Worm (Caenorhabditis elegans): Measurements from ENCODE around the gene nfi-1.

The nfi-1 gene

DNA sequence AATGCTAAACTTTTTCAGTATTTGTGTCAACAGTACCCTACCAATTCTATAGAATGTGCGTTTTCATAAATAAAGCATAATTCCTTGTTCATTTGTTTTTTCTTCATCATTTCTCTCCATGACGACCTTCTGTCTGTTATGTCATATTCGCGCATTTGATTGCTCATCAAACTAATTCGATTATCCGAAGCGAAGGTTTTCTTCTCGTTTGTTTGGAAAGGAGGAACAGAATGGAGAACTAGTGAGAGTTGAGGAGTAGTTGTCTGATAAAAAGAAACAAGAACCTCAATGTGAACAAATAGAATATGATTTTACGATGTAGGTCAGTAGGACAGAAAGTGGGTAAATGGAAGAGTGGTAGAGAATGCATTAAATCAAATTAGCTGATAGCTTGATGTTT is 24.6 kb downstream of the nfi-1 start:
- TF ChIP-seq flt-1 (GFP tag; IDR thresholded peaks at IDR 0.05) (no peak), tbx-11 (GFP tag; IDR thresholded peaks at IDR 0.05) (no peak), B0310.2 (tag; optimal IDR thresholded peaks at IDR 0.05) (no peak), tra-4 (tag; optimal IDR thresholded peaks at IDR 0.05) (no peak), hmbx-1 (tag; optimal IDR thresholded peaks at IDR 0.05) (no peak), ceh-36 (tag; optimal IDR thresholded peaks at IDR 0.05) (no peak), ceh-13 (GFP tag; optimal IDR thresholded peaks at IDR 0.05) (no peak)

ce11 chrII:7570305-7570704 is 32.3 kb downstream of the nfi-1 start, which contains the start of gene F35D2.3:
TSS of gene F35D2.3 (plus strand) at chrII:7570605.
- TF ChIP-seq ama-1 (optimal IDR thresholded peaks at IDR 0.05) (no peak), ceh-13 (GFP tag; optimal IDR thresholded peaks at IDR 0.05) (no peak), aly-1 (tag; optimal IDR thresholded peaks at IDR 0.05) (no peak)

DNA sequence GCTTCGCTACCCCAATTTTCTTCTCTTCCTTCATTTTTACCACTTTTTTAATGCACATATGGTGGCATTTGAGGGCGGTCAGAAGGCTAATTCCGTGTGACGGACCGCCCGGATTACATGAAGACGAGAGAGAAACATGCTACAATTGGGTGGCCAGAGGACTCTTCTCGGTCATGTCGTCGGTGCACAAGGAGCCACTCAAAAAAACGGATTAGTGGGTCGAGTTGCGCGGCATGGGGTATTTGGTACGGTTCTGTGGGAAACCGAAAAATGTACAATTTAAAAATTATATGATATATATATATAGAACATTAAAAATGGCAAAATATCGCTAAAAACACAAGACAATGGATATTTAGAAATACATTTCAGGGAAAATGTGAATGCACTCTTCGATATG is 32.8 kb downstream of the nfi-1 start:
- peak; percentile 62 for TF ChIP-seq ceh-36 (tag; optimal IDR thresholded peaks at IDR 0.05)
- TF ChIP-seq sea-1 (GFP tag; conservative IDR thresholded peaks at IDR 0.05) = no peak
- TF ChIP-seq tbx-37 (GFP tag; conservative IDR thresholded peaks at IDR 0.05) = no peak

DNA sequence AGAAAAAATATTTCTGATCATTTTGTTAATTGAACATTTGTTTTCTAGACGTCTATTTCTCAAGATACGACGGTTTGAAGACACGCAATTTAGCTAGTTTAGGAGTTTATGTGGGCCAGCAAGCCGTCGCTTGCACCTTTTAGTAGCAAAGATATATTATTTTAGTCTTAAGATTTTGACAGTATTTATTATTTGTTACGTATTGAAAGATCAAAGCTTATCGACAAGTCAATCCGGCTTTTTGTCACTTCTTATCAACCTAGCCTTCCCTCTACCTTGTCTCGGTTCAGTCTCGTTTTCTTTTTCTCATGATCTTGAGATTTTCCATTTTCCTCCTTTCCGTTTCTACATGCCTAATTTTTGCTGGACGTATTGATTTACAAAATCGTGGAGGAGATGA is 36.2 kb downstream of the nfi-1 start, which contains the start of gene F35D2.2:
Gene F35D2.2 (plus strand): TSS at position 301 of the 400 bp plus-strand sequence.
- TF ChIP-seq hmg-4 (GFP tag; optimal IDR thresholded peaks at IDR 0.05) (no peak), tra-4 (tag; optimal IDR thresholded peaks at IDR 0.05) (no peak), sea-1 (GFP tag; conservative IDR thresholded peaks at IDR 0.05) (no peak), aly-1 (tag; optimal IDR thresholded peaks at IDR 0.05) (no peak), ceh-36 (tag; optimal IDR thresholded peaks at IDR 0.05) (no peak), ama-1 (optimal IDR thresholded peaks at IDR 0.05) (no peak), B0310.2 (tag; optimal IDR thresholded peaks at IDR 0.05) (no peak)

DNA sequence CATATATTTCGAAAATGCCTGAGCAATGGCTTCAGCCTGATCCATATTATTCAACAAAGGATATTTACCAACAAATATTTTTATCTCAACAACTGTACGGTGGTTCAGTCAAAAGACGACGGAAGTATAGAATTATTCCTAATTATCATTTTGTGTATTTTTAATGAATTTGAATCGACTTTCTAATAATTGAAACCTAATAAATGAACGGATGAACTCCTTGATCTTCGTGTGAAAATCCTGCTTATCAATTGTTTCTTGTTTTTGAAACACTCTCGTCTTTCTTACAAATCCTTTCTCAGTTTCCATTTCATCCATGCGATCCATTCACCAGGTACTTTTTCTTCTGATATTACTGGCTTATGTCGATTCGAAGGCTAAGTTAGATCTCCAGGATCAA is 37.6 kb downstream of the nfi-1 start, which contains the start of gene F35D2.1:
Gene F35D2.1 (plus strand): TSS at position 301 of the 400 bp plus-strand sequence.
- TF ChIP-seq ama-1 (optimal IDR thresholded peaks at IDR 0.05) (no peak), scrt-1 (GFP tag; IDR thresholded peaks at IDR 0.05) (no peak), tra-4 (tag; optimal IDR thresholded peaks at IDR 0.05) (no peak), tbx-11 (GFP tag; IDR thresholded peaks at IDR 0.05) (no peak), hnd-1 (tag; optimal IDR thresholded peaks at IDR 0.05) (no peak), F13C5.2 (tag; optimal IDR thresholded peaks at IDR 0.05) (no peak), aly-1 (tag; optimal IDR thresholded peaks at IDR 0.05) (no peak), pes-1 (GFP tag; IDR thresholded peaks at IDR 0.05) (no peak), ceh-13 (GFP tag; optimal IDR thresholded peaks at IDR 0.05) (no peak), hmbx-1 (tag; optimal IDR thresholded peaks at IDR 0.05) (no peak), ets-7 (tag; optimal IDR thresholded peaks at IDR 0.05) (no peak), tbx-37 (GFP tag; conservative IDR thresholded peaks at IDR 0.05) (no peak), sea-1 (GFP tag; conservative IDR thresholded peaks at IDR 0.05) (no peak), ceh-36 (tag; optimal IDR thresholded peaks at IDR 0.05) (no peak), hmg-4 (GFP tag; optimal IDR thresholded peaks at IDR 0.05) (no peak), B0310.2 (tag; optimal IDR thresholded peaks at IDR 0.05) (no peak)

DNA sequence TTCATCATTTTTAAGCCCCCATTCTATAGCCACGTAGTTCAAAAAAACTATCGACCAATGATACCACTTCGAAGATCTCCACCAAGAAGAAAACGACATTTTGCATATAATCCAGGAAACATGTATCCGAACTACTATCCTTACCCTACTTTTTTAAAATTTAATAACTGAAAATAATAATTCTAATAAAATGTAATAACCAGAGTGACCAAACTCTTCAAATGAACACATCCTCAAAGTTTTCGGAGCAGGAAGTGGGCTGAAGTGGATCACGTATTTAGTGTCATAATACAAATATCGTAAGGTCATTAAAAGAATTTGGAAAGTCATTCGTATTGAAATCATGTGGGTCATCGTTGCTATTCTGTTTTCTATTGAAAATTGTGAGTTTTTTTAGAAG is 39.4 kb downstream of the nfi-1 start, which contains the start of gene F35D2.6:
Gene F35D2.6 (plus strand): TSS at position 301 of the 400 bp plus-strand sequence.
- TF ChIP-seq flt-1 (GFP tag; IDR thresholded peaks at IDR 0.05) = no peak
- no peak for TF ChIP-seq hmbx-1 (tag; optimal IDR thresholded peaks at IDR 0.05)
- no peak for TF ChIP-seq tbx-11 (GFP tag; IDR thresholded peaks at IDR 0.05)
- no peak for TF ChIP-seq hmg-4 (GFP tag; optimal IDR thresholded peaks at IDR 0.05)
- no peak for TF ChIP-seq scrt-1 (GFP tag; IDR thresholded peaks at IDR 0.05)
- TF ChIP-seq sea-1 (GFP tag; conservative IDR thresholded peaks at IDR 0.05) = no peak
- TF ChIP-seq ets-7 (tag; optimal IDR thresholded peaks at IDR 0.05) = no peak
- no peak for TF ChIP-seq tbx-37 (GFP tag; conservative IDR thresholded peaks at IDR 0.05)
- TF ChIP-seq ama-1 (optimal IDR thresholded peaks at IDR 0.05) = no peak
- TF ChIP-seq pes-1 (GFP tag; IDR thresholded peaks at IDR 0.05) = no peak
- TF ChIP-seq tra-4 (tag; optimal IDR thresholded peaks at IDR 0.05) = no peak
- TF ChIP-seq ceh-13 (GFP tag; optimal IDR thresholded peaks at IDR 0.05) = no peak
- no peak for TF ChIP-seq F13C5.2 (tag; optimal IDR thresholded peaks at IDR 0.05)
- TF ChIP-seq hnd-1 (tag; optimal IDR thresholded peaks at IDR 0.05) = no peak
- no peak for TF ChIP-seq B0310.2 (tag; optimal IDR thresholded peaks at IDR 0.05)
- TF ChIP-seq aly-1 (tag; optimal IDR thresholded peaks at IDR 0.05) = no peak
- TF ChIP-seq ceh-36 (tag; optimal IDR thresholded peaks at IDR 0.05) = no peak

- no peak for TF ChIP-seq pes-1 (GFP tag; IDR thresholded peaks at IDR 0.05)
- no peak for TF ChIP-seq flt-1 (GFP tag; IDR thresholded peaks at IDR 0.05)
- TF ChIP-seq F13C5.2 (tag; optimal IDR thresholded peaks at IDR 0.05) = no peak
- no peak for TF ChIP-seq tbx-37 (GFP tag; conservative IDR thresholded peaks at IDR 0.05)
- no peak for TF ChIP-seq ceh-13 (GFP tag; optimal IDR thresholded peaks at IDR 0.05)
- TF ChIP-seq ama-1 (optimal IDR thresholded peaks at IDR 0.05) = no peak
- no peak for TF ChIP-seq tra-4 (tag; optimal IDR thresholded peaks at IDR 0.05)
- no peak for TF ChIP-seq hmg-4 (GFP tag; optimal IDR thresholded peaks at IDR 0.05)
- TF ChIP-seq sea-1 (GFP tag; conservative IDR thresholded peaks at IDR 0.05) = no peak
- TF ChIP-seq ets-7 (tag; optimal IDR thresholded peaks at IDR 0.05) = no peak
- no peak for TF ChIP-seq aly-1 (tag; optimal IDR thresholded peaks at IDR 0.05)
- TF ChIP-seq hnd-1 (tag; optimal IDR thresholded peaks at IDR 0.05) = no peak
- TF ChIP-seq ceh-36 (tag; optimal IDR thresholded peaks at IDR 0.05) = no peak
- no peak for TF ChIP-seq B0310.2 (tag; optimal IDR thresholded peaks at IDR 0.05)
- no peak for TF ChIP-seq tbx-11 (GFP tag; IDR thresholded peaks at IDR 0.05)
- TF ChIP-seq scrt-1 (GFP tag; IDR thresholded peaks at IDR 0.05) = no peak
- no peak for TF ChIP-seq hmbx-1 (tag; optimal IDR thresholded peaks at IDR 0.05)
Observed at ce11 chrII:7583555-7583954, 45.6 kb downstream of the nfi-1 start, which contains the start of gene mks-3. TSS of gene mks-3 (minus strand) at chrII:7583655.

ce11 chrII:7588295-7588694 is 50.3 kb downstream of the nfi-1 start:
- TF ChIP-seq ceh-13 (GFP tag; optimal IDR thresholded peaks at IDR 0.05) (no peak), flt-1 (GFP tag; IDR thresholded peaks at IDR 0.05) (no peak)
